ENCODE assay signal across 6 fruit fly cellular contexts in genomic region chrX:3778952-3779502, dm6.
A peak's percentile ranks its signal among the peaks of the same experiment; 100 is the strongest.
TF ChIP-seq lines count a peak whose summit lies in the region.

No protein-coding gene starts in this region.

- peak; percentile 5 to 21 for TF ChIP-seq CTCF in S2 (optimal IDR thresholded peaks at IDR 0.05; lab: Kevin White, UChicago)
- TF ChIP-seq CTCF in whole organism, embryonic (GFP tag; optimal IDR thresholded peaks at IDR 0.05; lab: Kevin White, UChicago): no peak

TF ChIP-seq in whole organism, adult, 20 proteins besides CTCF, POLR2A, EP300 and RAD21:
- no peak for TF ChIP-seq CG33017 (tag; optimal IDR thresholded peaks at IDR 0.05; lab: Kevin White, UChicago)
- no peak for TF ChIP-seq CG11617 (GFP tag; optimal IDR thresholded peaks at IDR 0.05; lab: Kevin White, UChicago)
- no peak for TF ChIP-seq Crg-1 (GFP tag; optimal IDR thresholded peaks at IDR 0.05; lab: Kevin White, UChicago)
- no peak for TF ChIP-seq ovo (GFP tag; optimal IDR thresholded peaks at IDR 0.05; lab: Kevin White, UChicago)
- no peak for TF ChIP-seq CG1620 (GFP tag; optimal IDR thresholded peaks at IDR 0.05; lab: Kevin White, UChicago)
- peak; percentile 86 for TF ChIP-seq pad (GFP tag; optimal IDR thresholded peaks at IDR 0.05; lab: Kevin White, UChicago)
- TF ChIP-seq cic (GFP tag; optimal IDR thresholded peaks at IDR 0.05; lab: Kevin White, UChicago): no peak
- TF ChIP-seq CG7101 (tag; optimal IDR thresholded peaks at IDR 0.05; lab: Kevin White, UChicago): no peak
- no peak for TF ChIP-seq Clk (GFP tag; optimal IDR thresholded peaks at IDR 0.05; lab: Kevin White, UChicago)
- TF ChIP-seq CG14711 (tag; optimal IDR thresholded peaks at IDR 0.05; lab: Kevin White, UChicago): peak; percentile 17

TF ChIP-seq in whole organism, embryonic, 481 proteins besides CTCF, POLR2A, EP300 and RAD21 (continues in another document):
- no peak for TF ChIP-seq fru (optimal IDR thresholded peaks at IDR 0.05; lab: Kevin White, UChicago)
- TF ChIP-seq pfk (GFP tag; optimal IDR thresholded peaks at IDR 0.05; lab: Kevin White, UChicago): peak; percentile 35
- TF ChIP-seq CG2678 (tag; optimal IDR thresholded peaks at IDR 0.05; lab: Kevin White, UChicago): peak; percentile 8
- TF ChIP-seq CG1832 (GFP tag; optimal IDR thresholded peaks at IDR 0.05; lab: Kevin White, UChicago): peak; percentile 82
- TF ChIP-seq crol (GFP tag; IDR thresholded peaks at IDR 0.05; lab: Robert Waterston, UW): peak; percentile 71
- no peak for TF ChIP-seq sug (tag; optimal IDR thresholded peaks at IDR 0.05; lab: Kevin White, UChicago)
- TF ChIP-seq CG11695 (GFP tag; IDR thresholded peaks at IDR 0.05; lab: Robert Waterston, UW): no peak
- peak in 1 of 2 experiments; percentile 24 for TF ChIP-seq Trl (optimal IDR thresholded peaks at IDR 0.05; lab: Kevin White, UChicago)
- no peak for TF ChIP-seq Trl (GFP tag; optimal IDR thresholded peaks at IDR 0.05; lab: Kevin White, UChicago)
- TF ChIP-seq row (GFP tag; IDR thresholded peaks at IDR 0.05; lab: Robert Waterston, UW): peak; percentile 19; the same call in 1 of the 3 replicates
- TF ChIP-seq chinmo (GFP tag; IDR thresholded peaks at IDR 0.05; lab: Robert Waterston, UW; ENCODE audit: partially characterized antibody): peak; percentile 30; the same call in 1 of the 4 replicates
- peak; percentile 27 for TF ChIP-seq Hmr (GFP tag; optimal IDR thresholded peaks at IDR 0.05; lab: Kevin White, UChicago)
- no peak for TF ChIP-seq CG10654 (GFP tag; optimal IDR thresholded peaks at IDR 0.05; lab: Kevin White, UChicago)
- TF ChIP-seq Hand (GFP tag; optimal IDR thresholded peaks at IDR 0.05; lab: Kevin White, UChicago): peak; percentile 8
- peak; percentile 21 for TF ChIP-seq abd-A (tag; optimal IDR thresholded peaks at IDR 0.05; lab: Kevin White, UChicago)
- TF ChIP-seq Hr78 (GFP tag; optimal IDR thresholded peaks at IDR 0.05; lab: Kevin White, UChicago): no peak
- peak; percentile 3 for TF ChIP-seq CG2120 (GFP tag; optimal IDR thresholded peaks at IDR 0.05; lab: Kevin White, UChicago)
- TF ChIP-seq CG9727 (GFP tag; optimal IDR thresholded peaks at IDR 0.05; lab: Kevin White, UChicago): peak; percentile 16
- peak; percentile 44 for TF ChIP-seq CG12155 (GFP tag; optimal IDR thresholded peaks at IDR 0.05; lab: Kevin White, UChicago)
- TF ChIP-seq nmo (GFP tag; optimal IDR thresholded peaks at IDR 0.05; lab: Kevin White, UChicago): no peak

TF ChIP-seq in whole organism, prepupa, 60 proteins besides CTCF, POLR2A, EP300 and RAD21 (continues in another document):
- TF ChIP-seq Lpt (GFP tag; optimal IDR thresholded peaks at IDR 0.05; lab: Kevin White, UChicago): peak; percentile 51
- TF ChIP-seq CG8632 (GFP tag; optimal IDR thresholded peaks at IDR 0.05; lab: Kevin White, UChicago): no peak
- peak; percentile 33; the same call in 1 of the 3 replicates for TF ChIP-seq CG8119 (GFP tag; IDR thresholded peaks at IDR 0.05; lab: Robert Waterston, UW)
- peak; percentile 52 for TF ChIP-seq CG32006 (GFP tag; optimal IDR thresholded peaks at IDR 0.05; lab: Kevin White, UChicago)
- TF ChIP-seq Eip78C (GFP tag; lab: Kevin White, UChicago): peak; percentile 78
- TF ChIP-seq CG9139 (GFP tag; optimal IDR thresholded peaks at IDR 0.05; lab: Kevin White, UChicago): no peak
- TF ChIP-seq Met (GFP tag; optimal IDR thresholded peaks at IDR 0.05; lab: Kevin White, UChicago): peak; percentile 52
- TF ChIP-seq CG3032 (tag; optimal IDR thresholded peaks at IDR 0.05; lab: Kevin White, UChicago): peak; percentile 41
- peak; percentile 33 for TF ChIP-seq dsx (GFP tag; optimal IDR thresholded peaks at IDR 0.05; lab: Kevin White, UChicago; ENCODE audit: poor library complexity, severe bottlenecking)
- TF ChIP-seq CG15336 (GFP tag; IDR thresholded peaks at IDR 0.05; lab: Robert Waterston, UW): peak; percentile 64
- TF ChIP-seq Hr4 (GFP tag; optimal IDR thresholded peaks at IDR 0.05; lab: Kevin White, UChicago): peak; percentile 42
- peak; percentile 23 for TF ChIP-seq CG31627 (GFP tag; optimal IDR thresholded peaks at IDR 0.05; lab: Kevin White, UChicago)
- peak; percentile 6 for TF ChIP-seq Hr39 (GFP tag; optimal IDR thresholded peaks at IDR 0.05; lab: Kevin White, UChicago)
- peak; percentile 33 for TF ChIP-seq OdsH (GFP tag; optimal IDR thresholded peaks at IDR 0.05; lab: Kevin White, UChicago)
- TF ChIP-seq Sox15 (GFP tag; optimal IDR thresholded peaks at IDR 0.05; lab: Kevin White, UChicago): no peak
- no peak for TF ChIP-seq salr (GFP tag; optimal IDR thresholded peaks at IDR 0.05; lab: Kevin White, UChicago)
- TF ChIP-seq Sox14 (GFP tag; optimal IDR thresholded peaks at IDR 0.05; lab: Kevin White, UChicago): peak; percentile 11
- TF ChIP-seq svp (GFP tag; lab: Kevin White, UChicago): peak; percentile 76
- no peak for TF ChIP-seq fd85E (GFP tag; optimal IDR thresholded peaks at IDR 0.05; lab: Kevin White, UChicago)
- TF ChIP-seq esn (GFP tag; optimal IDR thresholded peaks at IDR 0.05; lab: Kevin White, UChicago): peak; percentile 53
- peak; percentile 45 for TF ChIP-seq Eip75B (GFP tag; optimal IDR thresholded peaks at IDR 0.05; lab: Kevin White, UChicago)

TF ChIP-seq in whole organism, pupa, 21 proteins besides CTCF, POLR2A, EP300 and RAD21:
- TF ChIP-seq EcR (GFP tag; optimal IDR thresholded peaks at IDR 0.05; lab: Kevin White, UChicago): no peak
- TF ChIP-seq CG17806 (tag; optimal IDR thresholded peaks at IDR 0.05; lab: Kevin White, UChicago): peak; percentile 30
- no peak for TF ChIP-seq Snoo (tag; optimal IDR thresholded peaks at IDR 0.05; lab: Kevin White, UChicago)
- 0 out of 3 replicates have a peak, but pooled peaks have one; percentile 15 for TF ChIP-seq fd96Ca (GFP tag; IDR thresholded peaks at IDR 0.05; lab: Robert Waterston, UW)
- no peak for TF ChIP-seq CG34367 (tag; optimal IDR thresholded peaks at IDR 0.05; lab: Kevin White, UChicago)
- TF ChIP-seq gl (tag; optimal IDR thresholded peaks at IDR 0.05; lab: Kevin White, UChicago): no peak
- peak; percentile 42 for TF ChIP-seq CG15710 (tag; optimal IDR thresholded peaks at IDR 0.05; lab: Kevin White, UChicago)
- peak; percentile 53 for TF ChIP-seq CG9948 (tag; optimal IDR thresholded peaks at IDR 0.05; lab: Kevin White, UChicago)
- peak; percentile 57 for TF ChIP-seq D1 (tag; optimal IDR thresholded peaks at IDR 0.05; lab: Kevin White, UChicago)
- TF ChIP-seq CG14655 (GFP tag; optimal IDR thresholded peaks at IDR 0.05; lab: Kevin White, UChicago): peak; percentile 54
- TF ChIP-seq CG8301 (tag; optimal IDR thresholded peaks at IDR 0.05; lab: Kevin White, UChicago): peak; percentile 39
- TF ChIP-seq CG8159 (tag; optimal IDR thresholded peaks at IDR 0.05; lab: Kevin White, UChicago): peak; percentile 59
- 0 out of 3 replicates have a peak, but pooled peaks have one; percentile 39 for TF ChIP-seq CG4496 (GFP tag; IDR thresholded peaks at IDR 0.05; lab: Robert Waterston, UW)
- TF ChIP-seq rn (GFP tag; IDR thresholded peaks at IDR 0.05; lab: Robert Waterston, UW): no peak

TF ChIP-seq in whole organism, wandering third instar larva, 38 proteins besides CTCF, POLR2A, EP300 and RAD21:
- peak; percentile 61 for TF ChIP-seq psq (GFP tag; optimal IDR thresholded peaks at IDR 0.05; lab: Kevin White, UChicago)
- TF ChIP-seq Mio (GFP tag; optimal IDR thresholded peaks at IDR 0.05; lab: Kevin White, UChicago): no peak
- peak in 1 of 2 experiments; percentile 43 for TF ChIP-seq foxo (GFP tag; optimal IDR thresholded peaks at IDR 0.05; lab: Kevin White, UChicago)
- TF ChIP-seq Vsx2 (GFP tag; optimal IDR thresholded peaks at IDR 0.05; lab: Kevin White, UChicago; ENCODE audit: partially characterized antibody): no peak
- no peak for TF ChIP-seq dsf (GFP tag; optimal IDR thresholded peaks at IDR 0.05; lab: Kevin White, UChicago; ENCODE audit: borderline replicate concordance)
- peak in 1 of 2 experiments; percentile 9 for TF ChIP-seq dl (GFP tag; optimal IDR thresholded peaks at IDR 0.05; lab: Kevin White, UChicago; ENCODE audit: insufficient read depth in 1 of 2, partially characterized antibody in 2 of 2)
- no peak for TF ChIP-seq sv (GFP tag; optimal IDR thresholded peaks at IDR 0.05; lab: Kevin White, UChicago)
- no peak for TF ChIP-seq pan (optimal IDR thresholded peaks at IDR 0.05; lab: Kevin White, UChicago)
- peak; percentile 44 for TF ChIP-seq fru (GFP tag; optimal IDR thresholded peaks at IDR 0.05; lab: Kevin White, UChicago)
- TF ChIP-seq OdsH (GFP tag; optimal IDR thresholded peaks at IDR 0.05; lab: Kevin White, UChicago): no peak
- TF ChIP-seq Hr83 (GFP tag; optimal IDR thresholded peaks at IDR 0.05; lab: Kevin White, UChicago; ENCODE audit: poor library complexity, severe bottlenecking): no peak
- peak; percentile 41 for TF ChIP-seq rgr (GFP tag; optimal IDR thresholded peaks at IDR 0.05; lab: Kevin White, UChicago)
- TF ChIP-seq h (GFP tag; optimal IDR thresholded peaks at IDR 0.05; lab: Kevin White, UChicago): peak; percentile 32
- TF ChIP-seq Rel (GFP tag; optimal IDR thresholded peaks at IDR 0.05; lab: Kevin White, UChicago): no peak
- TF ChIP-seq Rel (tag; optimal IDR thresholded peaks at IDR 0.05; lab: Kevin White, UChicago): peak; percentile 3
- no peak for TF ChIP-seq usp (GFP tag; optimal IDR thresholded peaks at IDR 0.05; lab: Kevin White, UChicago)
- TF ChIP-seq ey (GFP tag; optimal IDR thresholded peaks at IDR 0.05; lab: Kevin White, UChicago): peak; percentile 36
- peak; percentile 9 for TF ChIP-seq sage (GFP tag; optimal IDR thresholded peaks at IDR 0.05; lab: Kevin White, UChicago)
- no peak for TF ChIP-seq N (GFP tag; optimal IDR thresholded peaks at IDR 0.05; lab: Kevin White, UChicago)
